Worm (Caenorhabditis elegans): ENCODE measurements around the gene T04A8.8.

T04A8.8 gene

DNA sequence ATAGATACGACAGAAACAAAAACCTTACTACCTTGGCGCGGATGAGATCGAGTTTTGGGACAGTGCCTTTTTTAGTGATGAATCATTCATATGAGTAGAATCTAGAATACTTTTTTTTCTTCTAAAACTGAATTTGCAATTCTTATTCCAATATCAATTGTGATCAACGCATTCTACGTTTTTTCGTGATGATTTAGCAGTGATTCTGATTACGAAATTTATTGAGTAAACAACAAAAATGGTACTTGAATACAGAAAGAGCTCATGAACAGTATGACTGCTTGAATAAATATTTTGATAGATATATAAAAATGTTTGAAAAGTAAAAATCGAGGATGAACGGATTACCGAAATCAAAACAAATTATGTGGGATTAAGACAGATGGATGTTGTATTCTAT lies 21.3 kb downstream of the T04A8.8 start, which contains the start of gene him-18:
Gene him-18 (minus strand): TSS at position 101 of the 400 bp plus-strand sequence.
- TF ChIP-seq mab-5 (tag; optimal IDR thresholded peaks at IDR 0.05) (no peak), nhr-77 (tag; optimal IDR thresholded peaks at IDR 0.05) (no peak), mdl-1 (tag; optimal IDR thresholded peaks at IDR 0.05) (no peak), ztf-1 (GFP tag; conservative IDR thresholded peaks at IDR 0.05) (no peak), nhr-6 (tag; optimal IDR thresholded peaks at IDR 0.05) (no peak), dmd-4 (tag; optimal IDR thresholded peaks at IDR 0.05) (no peak), peb-1 (tag; optimal IDR thresholded peaks at IDR 0.05) (no peak), nhr-25 (tag; optimal IDR thresholded peaks at IDR 0.05) (no peak), ztf-4 (tag; optimal IDR thresholded peaks at IDR 0.05) (no peak), sma-9 (GFP tag; optimal IDR thresholded peaks at IDR 0.05) (no peak), sma-9 (tag; optimal IDR thresholded peaks at IDR 0.05) (no peak), nhr-11 (tag; optimal IDR thresholded peaks at IDR 0.05) (no peak), egl-27 (tag; optimal IDR thresholded peaks at IDR 0.05) (no peak), alr-1 (tag; optimal IDR thresholded peaks at IDR 0.05) (no peak), fos-1 (tag; optimal IDR thresholded peaks at IDR 0.05) (no peak)

DNA sequence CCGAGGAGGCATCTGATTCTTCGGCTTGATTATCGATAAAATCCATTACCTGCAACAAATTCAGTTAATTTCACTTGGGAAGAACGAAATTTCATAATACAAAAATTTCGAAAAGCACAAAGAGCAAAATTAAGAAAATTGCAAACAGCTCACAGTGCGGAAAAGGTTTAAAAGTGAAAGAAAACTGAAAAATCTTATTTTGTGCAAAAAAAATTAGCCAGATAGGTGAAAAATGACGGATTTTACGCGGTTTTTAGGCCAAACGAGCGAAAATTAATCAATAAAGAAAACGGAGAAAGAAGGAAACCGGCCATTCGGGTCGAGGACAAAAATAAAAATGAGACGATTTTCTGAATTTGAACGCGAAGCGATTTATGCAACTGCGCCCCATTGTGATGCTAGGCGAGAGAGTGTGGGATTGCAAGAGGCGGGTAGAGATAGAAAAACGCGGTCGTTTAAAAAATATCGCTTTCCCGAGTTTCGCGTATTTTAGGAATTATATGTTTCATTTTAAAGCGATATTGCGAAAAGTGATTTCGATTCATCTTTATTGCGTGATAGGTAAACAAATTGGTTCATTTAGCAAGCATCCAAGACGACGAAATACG lies 26.9 kb downstream of the T04A8.8 start, which contains the start of gene emb-5:
Gene emb-5 (minus strand): TSS at position 51 of the 608 bp plus-strand sequence.
- TF ChIP-seq nhr-129 (tag; optimal IDR thresholded peaks at IDR 0.05) (peak; percentile 71), unc-55 (GFP tag; optimal IDR thresholded peaks at IDR 0.05) (peak; percentile 83), gmeb-1 (tag; optimal IDR thresholded peaks at IDR 0.05) (peak; percentile 95), F13H6.1 (tag; optimal IDR thresholded peaks at IDR 0.05) (no peak), nhr-25 (tag; optimal IDR thresholded peaks at IDR 0.05) (no peak), sma-3 (GFP tag; optimal IDR thresholded peaks at IDR 0.05) (peak; percentile 45), nhr-21 (tag; optimal IDR thresholded peaks at IDR 0.05) (peak; percentile 6), C34F6.9 (tag; optimal IDR thresholded peaks at IDR 0.05) (peak; percentile 62), alr-1 (tag; optimal IDR thresholded peaks at IDR 0.05) (no peak), crh-2 (tag; optimal IDR thresholded peaks at IDR 0.05) (peak; percentile 65), lin-11 (tag; optimal IDR thresholded peaks at IDR 0.05) (peak; percentile 32), fos-1 (tag; optimal IDR thresholded peaks at IDR 0.05) (peak; percentile 1), lin-13 (GFP tag; optimal IDR thresholded peaks at IDR 0.05) (no peak), mab-5 (tag; optimal IDR thresholded peaks at IDR 0.05) (peak; percentile 75), lin-39 (tag; optimal IDR thresholded peaks at IDR 0.05) (no peak), egl-27 (tag; optimal IDR thresholded peaks at IDR 0.05) (peak; percentile 9), sma-9 (GFP tag; optimal IDR thresholded peaks at IDR 0.05) (peak; percentile 69), sma-9 (tag; optimal IDR thresholded peaks at IDR 0.05) (no peak), nhr-77 (tag; optimal IDR thresholded peaks at IDR 0.05) (no peak), lsy-2 (tag; optimal IDR thresholded peaks at IDR 0.05) (peak; percentile 56 to 81)

DNA sequence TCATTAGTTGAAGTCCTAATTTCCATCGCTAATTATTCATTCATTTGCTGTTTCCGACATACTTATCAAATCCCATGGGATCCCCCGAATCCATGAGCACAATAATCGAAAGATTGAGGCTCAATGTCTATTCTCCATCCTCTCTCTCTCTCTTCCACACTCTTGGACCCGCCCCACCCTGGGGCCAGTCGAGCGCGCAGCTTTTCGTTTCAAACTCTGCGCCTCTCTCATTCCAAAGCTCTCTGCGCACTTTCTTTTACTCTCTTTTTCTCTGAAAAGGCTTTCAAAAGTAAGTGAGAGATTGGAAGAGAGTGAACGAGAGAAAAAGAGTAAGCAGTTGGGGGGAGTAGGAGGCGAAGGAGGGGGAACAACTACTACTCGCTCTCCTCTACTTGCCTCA lies 28.0 kb downstream of the T04A8.8 start, which contains the start of gene acy-1:
Gene acy-1 (plus strand): TSS at position 346 of the 400 bp plus-strand sequence.
- TF ChIP-seq lin-11 (tag; optimal IDR thresholded peaks at IDR 0.05) (peak; percentile 67), unc-62 (GFP tag; optimal IDR thresholded peaks at IDR 0.05) (no peak), ztf-4 (tag; optimal IDR thresholded peaks at IDR 0.05) (peak; percentile 56), fos-1 (tag; optimal IDR thresholded peaks at IDR 0.05) (peak; percentile 57), mbf-1 (tag; optimal IDR thresholded peaks at IDR 0.05) (no peak), lsy-2 (tag; optimal IDR thresholded peaks at IDR 0.05) (peak; percentile 64 to 87), crh-2 (tag; optimal IDR thresholded peaks at IDR 0.05) (peak; percentile 79), dmd-4 (tag; optimal IDR thresholded peaks at IDR 0.05) (no peak), mab-5 (tag; optimal IDR thresholded peaks at IDR 0.05) (peak; percentile 88), elt-1 (tag; optimal IDR thresholded peaks at IDR 0.05) (no peak), nhr-21 (tag; optimal IDR thresholded peaks at IDR 0.05) (no peak), R02D3.7 (tag; optimal IDR thresholded peaks at IDR 0.05) (no peak), ceh-16 (tag; optimal IDR thresholded peaks at IDR 0.05) (no peak), mdl-1 (tag; optimal IDR thresholded peaks at IDR 0.05) (peak in 1 of 2 experiments; percentile 34), unc-55 (GFP tag; optimal IDR thresholded peaks at IDR 0.05) (peak; percentile 95), snpc-4 (tag; optimal IDR thresholded peaks at IDR 0.05) (no peak), skn-1 (tag; optimal IDR thresholded peaks at IDR 0.05) (no peak), nhr-25 (tag; optimal IDR thresholded peaks at IDR 0.05) (no peak), nhr-23 (tag; optimal IDR thresholded peaks at IDR 0.05) (no peak), egl-27 (tag; optimal IDR thresholded peaks at IDR 0.05) (peak; percentile 47), blmp-1 (tag; optimal IDR thresholded peaks at IDR 0.05; ENCODE audit: insufficient read depth) (no peak), aly-2 (tag; optimal IDR thresholded peaks at IDR 0.05) (no peak), elt-3 (tag; optimal IDR thresholded peaks at IDR 0.05) (no peak), nhr-237 (tag; optimal IDR thresholded peaks at IDR 0.05) (no peak), nhr-6 (tag; optimal IDR thresholded peaks at IDR 0.05) (peak; percentile 45), ceh-82 (tag; optimal IDR thresholded peaks at IDR 0.05) (no peak), nhr-129 (tag; optimal IDR thresholded peaks at IDR 0.05) (peak; percentile 84), ama-1 (optimal IDR thresholded peaks at IDR 0.05) (no peak), nhr-12 (tag; optimal IDR thresholded peaks at IDR 0.05) (no peak), peb-1 (tag; optimal IDR thresholded peaks at IDR 0.05) (no peak), nhr-11 (tag; optimal IDR thresholded peaks at IDR 0.05) (no peak), nhr-10 (tag; optimal IDR thresholded peaks at IDR 0.05) (no peak), ZK546.5 (tag; optimal IDR thresholded peaks at IDR 0.05) (no peak), lin-13 (GFP tag; optimal IDR thresholded peaks at IDR 0.05) (peak; percentile 81), Y55F3AM.14 (GFP tag; optimal IDR thresholded peaks at IDR 0.05) (peak; percentile 27), ztf-11 (tag; optimal IDR thresholded peaks at IDR 0.05) (no peak), C34F6.9 (tag; optimal IDR thresholded peaks at IDR 0.05) (peak; percentile 95), gmeb-1 (tag; optimal IDR thresholded peaks at IDR 0.05) (peak; percentile 17), F13H6.1 (tag; optimal IDR thresholded peaks at IDR 0.05) (peak; percentile 89), sma-3 (GFP tag; optimal IDR thresholded peaks at IDR 0.05) (no peak)
